Fruit fly (Drosophila melanogaster): ENCODE measurements around the gene kmg.

DNA sequence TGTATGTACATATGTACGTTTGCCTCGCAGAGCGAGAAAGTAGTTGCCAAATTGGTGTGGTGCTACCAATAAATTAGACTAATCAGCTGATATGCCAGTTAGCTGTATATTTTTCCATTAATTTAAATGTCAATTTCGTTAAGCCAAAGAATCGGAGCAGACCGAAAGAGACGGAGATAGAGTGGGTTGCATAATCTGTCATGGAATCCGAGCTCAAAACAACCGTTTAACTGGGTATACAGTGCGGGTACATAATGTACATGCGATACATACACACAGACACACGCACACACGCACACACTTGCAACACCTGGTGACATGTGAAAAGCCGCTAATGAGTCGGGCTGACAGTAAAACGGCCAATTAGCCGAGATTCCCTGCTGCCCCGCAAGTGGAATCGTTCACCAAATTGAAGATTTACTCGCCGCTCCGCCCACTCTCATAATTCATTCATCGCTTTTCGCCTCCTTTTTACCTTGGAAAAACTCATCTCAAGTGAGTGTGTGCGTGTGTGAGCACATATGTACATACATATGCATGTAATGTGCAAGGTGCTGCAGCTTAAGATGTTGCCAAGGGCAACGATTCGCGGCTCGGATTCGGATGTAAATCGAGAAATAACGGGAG, 30.8 kb downstream of the kmg start:
- TF ChIP-seq Bgb (GFP tag; IDR thresholded peaks at IDR 0.05; ENCODE audit: partially characterized antibody) (no peak), CG17829 (tag; optimal IDR thresholded peaks at IDR 0.05) (no peak), zfh2 (GFP tag; optimal IDR thresholded peaks at IDR 0.05) (no peak), CG11093 (GFP tag; IDR thresholded peaks at IDR 0.05) (no peak), CG2120 (GFP tag; optimal IDR thresholded peaks at IDR 0.05) (no peak)

Data from whole organism, embryonic.